Worm (Caenorhabditis elegans) whole organism, early embryonic: ENCODE measurements around the gene F26F2.13.

Source experiments
- F13C5.2 ChIP-seq: sonication (generic microtip); optimal IDR thresholded peaks from 2 replicates; lab custom pipeline; 2017; ENCODE audit warnings: mild to moderate bottlenecking, missing genetic modification characterization, inconsistent platforms, missing compliant biosample characterization
- aly-1 ChIP-seq: sonication (generic microtip); optimal IDR thresholded peaks from 2 replicates; lab custom pipeline; 2016; ENCODE audit warnings: missing genetic modification characterization, missing compliant biosample characterization
- tbx-37 ChIP-seq: fragments of 200-800 bp; sonication (Bioruptor generic); conservative IDR thresholded peaks from 2 replicates; pipeline ENCODE4 v1.3.6; 2022; ENCODE audit warnings: missing genetic modification reagents, missing genetic modification characterization, missing compliant biosample characterization

DNA sequence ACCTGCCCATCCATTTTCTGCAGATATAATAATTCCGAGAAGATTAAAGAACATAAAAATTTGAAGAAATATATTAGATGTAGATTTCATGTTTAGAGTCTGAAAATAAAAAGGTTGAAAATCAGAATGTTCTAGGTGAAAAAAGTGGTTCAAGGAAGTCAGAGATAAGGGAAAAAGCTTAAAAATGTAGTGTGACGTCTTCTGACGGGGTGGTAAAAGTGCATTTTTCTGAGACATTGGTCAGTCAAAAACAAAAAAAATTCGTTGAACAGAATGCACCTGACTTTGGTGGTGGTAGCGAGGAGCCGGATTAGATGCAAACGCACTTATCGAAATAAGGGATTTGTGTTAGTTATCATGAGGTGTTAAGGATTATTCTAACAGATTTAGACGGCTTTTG is 42.5 kb downstream of the F26F2.13 start, which contains the start of gene F46B3.23:
- TF ChIP-seq F13C5.2 (no peak), aly-1 (no peak), tbx-37 (GFP tag; lab: Robert Waterston, UW) (no peak)
